Fruit fly (Drosophila melanogaster): ENCODE data around the gene CG1529.

The CG1529 gene

DNA sequence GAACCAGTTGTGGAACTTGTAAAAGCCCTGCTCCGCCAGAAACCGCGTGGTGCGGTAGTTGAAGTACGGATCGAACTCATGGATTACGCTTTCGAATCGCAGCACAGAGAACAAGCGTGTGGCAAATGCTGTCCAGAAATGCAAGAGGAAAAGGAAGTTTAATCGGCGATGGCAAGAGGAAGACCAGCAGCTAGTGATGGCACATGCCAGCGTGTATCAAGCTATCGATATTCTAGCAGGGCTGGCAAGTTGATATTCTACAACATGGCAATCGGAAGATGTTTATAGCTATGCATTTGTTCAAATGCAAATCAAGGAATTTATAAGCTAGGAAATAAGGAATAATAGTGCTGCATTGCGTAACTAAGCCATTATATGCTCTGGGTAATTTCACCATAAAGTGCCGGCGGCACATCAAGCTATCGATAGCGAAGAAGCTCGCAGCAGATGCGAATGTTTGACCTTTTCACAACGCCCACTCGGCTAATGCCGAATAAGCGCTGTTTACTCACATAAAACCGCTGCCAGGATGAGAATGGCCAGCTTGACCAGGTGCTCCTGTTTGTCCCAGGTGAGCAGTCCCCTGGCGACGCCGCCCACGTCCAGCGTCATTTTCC lies 21.5 kb upstream of the CG1529 start (continued):
- TF ChIP-seq CG13424 (tag; optimal IDR thresholded peaks at IDR 0.05) (peak; percentile 35), Sox100B (GFP tag; optimal IDR thresholded peaks at IDR 0.05) (peak; percentile 68), Med (GFP tag) (peak; percentile 97), Ets65A (GFP tag) (peak; percentile 96), sc (optimal IDR thresholded peaks at IDR 0.05) (no peak), sc (GFP tag; optimal IDR thresholded peaks at IDR 0.05) (peak; percentile 18), CG10959 (GFP tag; IDR thresholded peaks at IDR 0.05) (peak; percentile 65), stwl (tag; optimal IDR thresholded peaks at IDR 0.05) (peak; percentile 39), H2.0 (GFP tag; IDR thresholded peaks at IDR 0.05) (peak; percentile 70), CG11456 (GFP tag; IDR thresholded peaks at IDR 0.05) (peak; percentile 87), CG1024 (GFP tag; IDR thresholded peaks at IDR 0.05) (peak; percentile 73), CG1602 (GFP tag; optimal IDR thresholded peaks at IDR 0.05) (no peak), klu (GFP tag; IDR thresholded peaks at IDR 0.05) (no peak), CG1792 (GFP tag; optimal IDR thresholded peaks at IDR 0.05) (peak; percentile 75), kah (GFP tag; optimal IDR thresholded peaks at IDR 0.05) (peak; percentile 77), Vsx1 (GFP tag; optimal IDR thresholded peaks at IDR 0.05) (peak; percentile 82), CG2889 (GFP tag; IDR thresholded peaks at IDR 0.05) (no peak; the same call in 2 of the 3 replicates), HLH3B (GFP tag; IDR thresholded peaks at IDR 0.05) (peak; percentile 54; the same call in 1 of the 2 replicates), wor (GFP tag; IDR thresholded peaks at IDR 0.05) (no peak), CG14050 (GFP tag; IDR thresholded peaks at IDR 0.05) (peak; percentile 40; the same call in 1 of the 3 replicates), dpn (GFP tag; optimal IDR thresholded peaks at IDR 0.05) (peak; percentile 55 to 78), CG3726 (GFP tag; IDR thresholded peaks at IDR 0.05) (peak; percentile 47; the same call in 1 of the 3 replicates), sim (GFP tag; IDR thresholded peaks at IDR 0.05) (no peak; the same call in 1 of the 2 replicates), H15 (GFP tag; IDR thresholded peaks at IDR 0.05) (0 out of 3 replicates have a peak, but pooled peaks have one; percentile 39), usp (GFP tag; optimal IDR thresholded peaks at IDR 0.05) (no peak), CG15011 (GFP tag; optimal IDR thresholded peaks at IDR 0.05) (peak; percentile 68), gsb (GFP tag; IDR thresholded peaks at IDR 0.05) (peak; percentile 44; the same call in 1 of the 2 replicates), CTCF (GFP tag; optimal IDR thresholded peaks at IDR 0.05) (peak; percentile 59), NC2β (GFP tag; optimal IDR thresholded peaks at IDR 0.05) (peak; percentile 87), crp (GFP tag; optimal IDR thresholded peaks at IDR 0.05) (peak in 1 of 2 experiments; percentile 67), zf30C (GFP tag; optimal IDR thresholded peaks at IDR 0.05) (peak; percentile 47), Deaf1 (tag; optimal IDR thresholded peaks at IDR 0.05) (peak; percentile 3), pros (GFP tag; optimal IDR thresholded peaks at IDR 0.05) (no peak), sob (GFP tag; IDR thresholded peaks at IDR 0.05) (peak; percentile 75), CG3163 (GFP tag; optimal IDR thresholded peaks at IDR 0.05) (peak; percentile 59), gem (tag; optimal IDR thresholded peaks at IDR 0.05) (peak; percentile 53), Sry-δ (GFP tag; optimal IDR thresholded peaks at IDR 0.05) (peak; percentile 96), Jarid2 (GFP tag; optimal IDR thresholded peaks at IDR 0.05) (peak; percentile 58), Sox102F (GFP tag; optimal IDR thresholded peaks at IDR 0.05) (no peak), CG6654 (GFP tag; optimal IDR thresholded peaks at IDR 0.05) (peak; percentile 28), odd (GFP tag; optimal IDR thresholded peaks at IDR 0.05) (peak; percentile 83), CG12391 (tag; optimal IDR thresholded peaks at IDR 0.05) (peak; percentile 76), eyg (GFP tag; optimal IDR thresholded peaks at IDR 0.05) (peak; percentile 51), gt (GFP tag; IDR thresholded peaks at IDR 0.05) (no peak), trem (tag; optimal IDR thresholded peaks at IDR 0.05) (peak; percentile 71), lilli (GFP tag; optimal IDR thresholded peaks at IDR 0.05) (peak; percentile 72), shn (GFP tag; optimal IDR thresholded peaks at IDR 0.05) (peak; percentile 68), CG8281 (tag; optimal IDR thresholded peaks at IDR 0.05) (peak; percentile 21), mam (GFP tag; optimal IDR thresholded peaks at IDR 0.05) (peak; percentile 74), CG17829 (tag; optimal IDR thresholded peaks at IDR 0.05) (peak; percentile 58), Stat92E (GFP tag; optimal IDR thresholded peaks at IDR 0.05) (peak in 1 of 3 experiments; percentile 17)

All from whole organism, embryonic.